Worm (Caenorhabditis elegans): Measurements from ENCODE around the gene C25D7.16.

- no peak for TF ChIP-seq nhr-6 (tag; optimal IDR thresholded peaks at IDR 0.05)
- no peak for TF ChIP-seq lin-13 (GFP tag; optimal IDR thresholded peaks at IDR 0.05)
- TF ChIP-seq jun-1 (tag; optimal IDR thresholded peaks at IDR 0.05): no peak
- TF ChIP-seq R02D3.7 (tag; optimal IDR thresholded peaks at IDR 0.05): no peak
- TF ChIP-seq ctbp-1 (GFP tag; IDR thresholded peaks at IDR 0.05): no peak
- no peak for TF ChIP-seq mxl-2 (GFP tag; conservative IDR thresholded peaks at IDR 0.05)
- no peak for TF ChIP-seq spr-1 (tag; optimal IDR thresholded peaks at IDR 0.05)
- no peak for TF ChIP-seq spr-3 (GFP tag; optimal IDR thresholded peaks at IDR 0.05)
These were observed 12.4 kb downstream of the C25D7.16 start, which contains the start of gene dnj-3 for ce11 chrV:15068378-15068777.
